Worm (Caenorhabditis elegans) whole organism, early embryonic: Measurements from ENCODE around the gene hpo-28.

Source experiments
- ama-1 ChIP-seq: fragments of 150-350 bp; optimal IDR thresholded peaks from 2 replicates; lab custom pipeline; 2014
- hmg-4 ChIP-seq: fragments of 200-800 bp; sonication (Bioruptor generic); optimal IDR thresholded peaks from 2 replicates; lab custom pipeline; 2018; ENCODE audit warnings: mild to moderate bottlenecking, missing genetic modification characterization, missing compliant biosample characterization

DNA sequence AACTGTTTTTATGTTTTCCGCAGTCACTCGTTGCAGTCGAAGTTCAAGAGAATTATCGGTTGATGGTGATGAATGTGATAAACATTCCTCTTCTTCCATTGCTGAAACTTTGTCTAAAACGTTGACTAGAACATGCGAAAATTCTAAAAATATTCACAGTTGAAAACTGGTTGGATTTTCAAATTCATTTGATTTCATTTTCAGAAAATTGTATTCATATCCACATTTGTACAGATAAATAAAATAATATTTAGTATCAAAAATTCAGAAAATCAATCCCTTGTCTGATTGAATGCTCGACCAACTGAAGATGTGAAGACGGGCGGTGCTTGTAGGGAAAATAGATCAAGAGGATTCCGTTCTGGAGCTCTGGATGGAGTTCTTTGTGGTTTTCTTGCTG, 31.3 kb downstream of the hpo-28 start, which contains the start of gene F54E7.9:
- TF ChIP-seq ama-1 (lab: Kevin White, UChicago) = no peak
- no peak for TF ChIP-seq hmg-4 (GFP tag; lab: Kevin White, UChicago)
